Worm (Caenorhabditis elegans): ENCODE measurements around the gene aff-1.
A peak's percentile ranks its signal among the peaks of the same experiment; 100 is the strongest.

aff-1 gene

DNA sequence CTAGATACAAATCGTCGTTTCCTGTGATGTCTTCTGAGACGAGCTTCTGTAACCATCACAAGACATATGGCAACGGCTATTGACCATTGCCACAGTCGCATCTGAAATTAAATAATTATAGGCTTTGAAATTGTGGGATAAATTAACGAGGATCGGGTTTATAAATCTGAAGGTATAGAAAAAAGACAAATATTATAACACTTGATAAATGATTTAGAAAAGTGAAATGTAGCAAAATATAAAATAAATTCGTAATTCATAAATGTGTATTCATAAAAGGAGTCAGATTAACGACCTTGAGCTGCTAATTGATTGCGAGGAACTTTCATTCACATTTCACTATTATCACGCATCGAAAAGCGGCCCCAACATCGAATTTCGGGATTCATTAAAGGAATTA is at the start of gene aff-1:
TSS of gene aff-1 (minus strand) at position 101 of the 400 bp plus-strand sequence.
- TF ChIP-seq ceh-28 (tag; optimal IDR thresholded peaks at IDR 0.05) = no peak
- TF ChIP-seq fkh-10 (GFP tag; optimal IDR thresholded peaks at IDR 0.05) = no peak
- no peak for TF ChIP-seq ZK546.5 (tag; optimal IDR thresholded peaks at IDR 0.05)
- TF ChIP-seq fos-1 (tag; optimal IDR thresholded peaks at IDR 0.05) = no peak
- TF ChIP-seq jun-1 (tag; optimal IDR thresholded peaks at IDR 0.05) = no peak

DNA sequence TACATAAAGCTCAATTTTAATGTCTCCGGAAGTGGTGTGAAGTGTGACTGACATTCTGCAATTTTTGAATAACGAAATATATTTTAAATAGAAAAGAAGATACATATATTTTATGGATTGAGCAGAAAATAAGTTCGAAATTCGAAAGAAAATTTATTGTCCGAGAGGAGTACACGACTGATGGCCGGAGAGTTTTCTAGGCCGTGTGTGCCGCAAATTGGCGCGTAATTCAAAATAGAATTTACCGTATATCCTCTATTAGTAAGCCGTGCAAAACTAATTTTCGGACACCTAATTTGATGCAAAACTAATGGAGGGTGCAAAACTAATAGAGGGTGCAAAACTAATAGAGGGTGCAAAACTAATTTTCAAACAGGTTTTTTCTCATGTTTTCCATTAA is 49.8 kb upstream of the aff-1 start, which contains the start of gene cyn-10:
TSS of gene cyn-10 (minus strand) at position 57 of the 400 bp plus-strand sequence.
- TF ChIP-seq unc-62 (GFP tag; optimal IDR thresholded peaks at IDR 0.05) (no peak), eor-1 (tag; optimal IDR thresholded peaks at IDR 0.05) (peak in 1 of 2 experiments; percentile 70), ceh-28 (tag; optimal IDR thresholded peaks at IDR 0.05) (no peak), nhr-77 (tag; optimal IDR thresholded peaks at IDR 0.05) (no peak), egl-27 (tag; optimal IDR thresholded peaks at IDR 0.05) (no peak), mml-1 (tag; optimal IDR thresholded peaks at IDR 0.05) (no peak), ztf-11 (tag; optimal IDR thresholded peaks at IDR 0.05) (no peak), nhr-28 (tag; optimal IDR thresholded peaks at IDR 0.05) (no peak), pqm-1 (tag; optimal IDR thresholded peaks at IDR 0.05) (peak; percentile 18), hmg-11 (tag; optimal IDR thresholded peaks at IDR 0.05) (no peak), ceh-82 (tag; optimal IDR thresholded peaks at IDR 0.05) (no peak), pha-4 (tag; optimal IDR thresholded peaks at IDR 0.05) (peak; percentile 65), lin-15B (tag; optimal IDR thresholded peaks at IDR 0.05) (peak; percentile 58), ceh-16 (tag; optimal IDR thresholded peaks at IDR 0.05) (no peak), nhr-23 (tag; optimal IDR thresholded peaks at IDR 0.05) (peak; percentile 69), mdl-1 (tag; optimal IDR thresholded peaks at IDR 0.05) (no peak), fkh-2 (tag; optimal IDR thresholded peaks at IDR 0.05) (no peak), daf-12 (tag; optimal IDR thresholded peaks at IDR 0.05) (no peak), nhr-25 (tag; optimal IDR thresholded peaks at IDR 0.05) (peak; percentile 27), nfya-1 (tag; optimal IDR thresholded peaks at IDR 0.05; ENCODE audit: insufficient read depth) (peak; percentile 64), nhr-237 (tag; optimal IDR thresholded peaks at IDR 0.05) (no peak), elt-1 (tag; optimal IDR thresholded peaks at IDR 0.05) (no peak), fos-1 (tag; optimal IDR thresholded peaks at IDR 0.05) (no peak), nhr-76 (tag; optimal IDR thresholded peaks at IDR 0.05) (no peak), snpc-4 (tag; optimal IDR thresholded peaks at IDR 0.05) (peak; percentile 49), egl-5 (tag; optimal IDR thresholded peaks at IDR 0.05) (no peak), R02D3.7 (tag; optimal IDR thresholded peaks at IDR 0.05) (no peak), ztf-4 (tag; optimal IDR thresholded peaks at IDR 0.05) (no peak), sea-2 (GFP tag; optimal IDR thresholded peaks at IDR 0.05) (no peak), aly-2 (tag; optimal IDR thresholded peaks at IDR 0.05) (no peak), skn-1 (tag; optimal IDR thresholded peaks at IDR 0.05) (no peak), lsy-12 (tag; optimal IDR thresholded peaks at IDR 0.05) (peak; percentile 75), elt-2 (tag; optimal IDR thresholded peaks at IDR 0.05) (peak; percentile 17), ZK546.5 (tag; optimal IDR thresholded peaks at IDR 0.05) (no peak), tbx-2 (tag; optimal IDR thresholded peaks at IDR 0.05) (no peak), lin-39 (tag; optimal IDR thresholded peaks at IDR 0.05) (peak; percentile 14), nhr-67 (tag; optimal IDR thresholded peaks at IDR 0.05) (no peak), unc-39 (tag; optimal IDR thresholded peaks at IDR 0.05) (no peak), fkh-10 (GFP tag; optimal IDR thresholded peaks at IDR 0.05) (no peak), elt-3 (tag; optimal IDR thresholded peaks at IDR 0.05) (no peak), nhr-43 (tag; optimal IDR thresholded peaks at IDR 0.05; ENCODE audit: poor library complexity, severe bottlenecking) (peak; percentile 94), zag-1 (tag; optimal IDR thresholded peaks at IDR 0.05) (no peak), jun-1 (tag; optimal IDR thresholded peaks at IDR 0.05) (no peak), ceh-9 (tag; optimal IDR thresholded peaks at IDR 0.05) (no peak), nhr-12 (tag; optimal IDR thresholded peaks at IDR 0.05) (no peak), nhr-11 (tag; optimal IDR thresholded peaks at IDR 0.05) (no peak), ama-1 (optimal IDR thresholded peaks at IDR 0.05) (no peak)

Measured in whole organism, L3 larva.